Fruit fly (Drosophila melanogaster): ENCODE results near the gene CG10466.

The CG10466 gene

DNA sequence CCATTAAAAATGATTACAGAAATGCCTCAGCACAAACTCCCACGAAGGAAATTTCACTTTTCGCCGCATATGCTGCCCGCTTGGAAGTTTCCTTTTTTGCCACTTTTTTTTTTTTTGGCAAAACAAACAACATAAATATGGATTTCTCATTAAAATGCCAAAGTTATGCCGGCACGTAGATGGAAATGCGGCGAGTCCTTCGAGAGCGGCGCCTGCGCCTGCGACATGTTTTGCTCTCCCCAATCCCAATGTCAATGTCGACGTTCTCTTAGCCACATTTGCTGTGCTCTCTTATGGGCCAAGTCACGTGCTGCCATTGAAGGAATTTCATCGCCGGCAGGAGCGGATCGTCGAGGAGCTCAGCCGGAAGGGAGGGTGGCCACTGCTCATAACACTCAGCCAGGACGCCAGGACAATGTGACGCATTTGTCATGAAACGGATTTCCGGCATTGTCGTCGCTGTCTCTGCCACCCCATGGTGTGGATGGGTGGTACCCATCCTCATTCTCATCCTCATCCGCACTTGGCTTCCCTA lies 17.7 kb downstream of the CG10466 start (continued):
- TF ChIP-seq ERR (GFP tag; optimal IDR thresholded peaks at IDR 0.05), result no peak
- peak; percentile 62 for TF ChIP-seq sd (tag; optimal IDR thresholded peaks at IDR 0.05)
- no peak for TF ChIP-seq stc (GFP tag; IDR thresholded peaks at IDR 0.05)
- no peak for TF ChIP-seq CG12104 (GFP tag; optimal IDR thresholded peaks at IDR 0.05)
- no peak for TF ChIP-seq Dek (tag; optimal IDR thresholded peaks at IDR 0.05)
- no peak for TF ChIP-seq CG18599 (GFP tag; optimal IDR thresholded peaks at IDR 0.05)
- TF ChIP-seq Trl (optimal IDR thresholded peaks at IDR 0.05), result peak; percentile 24 to 37
- no peak for TF ChIP-seq Trl (GFP tag; optimal IDR thresholded peaks at IDR 0.05)
- no peak for TF ChIP-seq CG15073 (GFP tag; optimal IDR thresholded peaks at IDR 0.05)
- no peak for TF ChIP-seq Sin3A (optimal IDR thresholded peaks at IDR 0.05)
- TF ChIP-seq p53 (GFP tag; optimal IDR thresholded peaks at IDR 0.05), result no peak
- TF ChIP-seq Atf3 (GFP tag; optimal IDR thresholded peaks at IDR 0.05), result no peak
- no peak for TF ChIP-seq CG8290 (GFP tag; optimal IDR thresholded peaks at IDR 0.05)
- TF ChIP-seq CG8290 (tag; optimal IDR thresholded peaks at IDR 0.05), result no peak
- no peak for TF ChIP-seq CG3065 (GFP tag; optimal IDR thresholded peaks at IDR 0.05)
- TF ChIP-seq trh (GFP tag; optimal IDR thresholded peaks at IDR 0.05), result no peak
- TF ChIP-seq Ets65A (GFP tag), result peak; percentile 58
- TF ChIP-seq Ssrp (tag; optimal IDR thresholded peaks at IDR 0.05), result no peak
- no peak for TF ChIP-seq HLH4C (GFP tag; IDR thresholded peaks at IDR 0.05; ENCODE audit: partially characterized antibody)
- TF ChIP-seq CG17802 (tag; optimal IDR thresholded peaks at IDR 0.05), result no peak
- TF ChIP-seq CG7271 (tag; optimal IDR thresholded peaks at IDR 0.05), result no peak
- no peak for TF ChIP-seq CG17612 (GFP tag; IDR thresholded peaks at IDR 0.05)
- no peak for TF ChIP-seq sug (tag; optimal IDR thresholded peaks at IDR 0.05)
- no peak for TF ChIP-seq CG6813 (GFP tag; optimal IDR thresholded peaks at IDR 0.05)
- TF ChIP-seq onecut (GFP tag; IDR thresholded peaks at IDR 0.05), result peak; percentile 63
- TF ChIP-seq CG32767 (GFP tag; IDR thresholded peaks at IDR 0.05), result no peak
- TF ChIP-seq CG3163 (GFP tag; optimal IDR thresholded peaks at IDR 0.05), result peak; percentile 76

DNA sequence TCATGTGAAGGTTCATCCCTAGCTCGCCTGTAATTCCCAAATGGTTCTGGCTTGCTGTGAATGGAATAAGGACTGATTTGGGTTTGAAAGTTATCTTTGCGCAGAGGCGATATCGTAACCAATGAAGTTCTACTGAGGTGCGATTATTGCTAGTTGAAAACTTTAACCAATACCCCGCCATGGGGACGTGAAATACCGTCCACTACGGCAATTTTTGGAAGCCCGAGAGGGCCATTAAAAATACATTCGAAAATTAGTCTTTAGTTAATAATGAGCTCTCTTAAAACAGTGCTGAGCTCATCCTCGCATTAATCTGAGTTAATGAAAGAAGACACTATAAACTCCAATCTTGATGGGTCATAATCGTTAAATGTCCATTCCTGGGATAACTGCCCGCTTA lies 18.7 kb downstream of the CG10466 start:
- TF ChIP-seq sd (tag; optimal IDR thresholded peaks at IDR 0.05), result no peak
- TF ChIP-seq fd3F (GFP tag; optimal IDR thresholded peaks at IDR 0.05), result no peak
- peak; percentile 30; the same call in 1 of the 3 replicates for TF ChIP-seq Opbp (GFP tag; IDR thresholded peaks at IDR 0.05; ENCODE audit: partially characterized antibody)
- no peak for TF ChIP-seq CG18262 (tag; optimal IDR thresholded peaks at IDR 0.05)
- TF ChIP-seq pros (GFP tag; optimal IDR thresholded peaks at IDR 0.05), result peak; percentile 79
- TF ChIP-seq Neu2 (GFP tag; optimal IDR thresholded peaks at IDR 0.05; ENCODE audit: borderline replicate concordance), result peak; percentile 20
- TF ChIP-seq nau (GFP tag; optimal IDR thresholded peaks at IDR 0.05), result no peak
- TF ChIP-seq CG6791 (GFP tag; IDR thresholded peaks at IDR 0.05; ENCODE audit: partially characterized antibody), result peak; percentile 58; the same call in 1 of the 3 replicates
- peak; percentile 65; the same call in 2 of the 3 replicates for TF ChIP-seq zfh1 (GFP tag; IDR thresholded peaks at IDR 0.05)
- TF ChIP-seq B-H2 (GFP tag; optimal IDR thresholded peaks at IDR 0.05), result no peak
- peak; percentile 44; the same call in 1 of the 2 replicates for TF ChIP-seq CG17328 (GFP tag; IDR thresholded peaks at IDR 0.05)
- no peak for TF ChIP-seq CG14965 (GFP tag; optimal IDR thresholded peaks at IDR 0.05; ENCODE audit: borderline replicate concordance)
- TF ChIP-seq CG31365 (tag; optimal IDR thresholded peaks at IDR 0.05), result no peak
- no peak for TF ChIP-seq Hand (GFP tag; optimal IDR thresholded peaks at IDR 0.05)
- peak; percentile 11 for TF ChIP-seq CG15696 (tag; optimal IDR thresholded peaks at IDR 0.05)
- TF ChIP-seq prd (optimal IDR thresholded peaks at IDR 0.05), result no peak
- TF ChIP-seq prd (GFP tag; IDR thresholded peaks at IDR 0.05), result peak; percentile 24; the same call in 1 of the 3 replicates
- peak; percentile 39; the same call in 1 of the 3 replicates for TF ChIP-seq CG16813 (GFP tag; IDR thresholded peaks at IDR 0.05; ENCODE audit: partially characterized antibody)
- TF ChIP-seq zen (tag; optimal IDR thresholded peaks at IDR 0.05), result peak; percentile 47
- TF ChIP-seq yki (optimal IDR thresholded peaks at IDR 0.05), result no peak
- no peak for TF ChIP-seq Lhr (GFP tag; optimal IDR thresholded peaks at IDR 0.05)
- no peak for TF ChIP-seq CG1602 (GFP tag; optimal IDR thresholded peaks at IDR 0.05)
- TF ChIP-seq cg (GFP tag; optimal IDR thresholded peaks at IDR 0.05), result no peak
- no peak for TF ChIP-seq HLHmδ (GFP tag; optimal IDR thresholded peaks at IDR 0.05)
- TF ChIP-seq sens (GFP tag), result peak; percentile 55
- TF ChIP-seq bbx (GFP tag; IDR thresholded peaks at IDR 0.05; ENCODE audit: partially characterized antibody), result peak; percentile 36; the same call in 1 of the 2 replicates
